Worm (Caenorhabditis elegans) whole organism, midembryonic: ENCODE results near the gene acox-1.6.

ENCODE experiments used
- klf-2 ChIP-seq: fragments of 200-800 bp; sonication (Bioruptor generic); conservative IDR thresholded peaks from 2 replicates; pipeline ENCODE4 v1.3.6; 2022; ENCODE audit warnings: missing genetic modification reagents, missing genetic modification characterization, missing compliant biosample characterization
- ref-1 ChIP-seq: fragments of 200-800 bp; sonication (Bioruptor generic); conservative IDR thresholded peaks from 2 replicates; pipeline ENCODE4 v1.3.6; 2022; ENCODE audit warnings: missing genetic modification reagents, missing genetic modification characterization, missing compliant biosample characterization
- tab-1 ChIP-seq: fragments of 200-800 bp; sonication (Bioruptor generic); IDR thresholded peaks from 2 replicates; pipeline ENCODE4 v1.3.6; 2022; ENCODE audit warnings: missing genetic modification characterization, missing compliant biosample characterization

DNA sequence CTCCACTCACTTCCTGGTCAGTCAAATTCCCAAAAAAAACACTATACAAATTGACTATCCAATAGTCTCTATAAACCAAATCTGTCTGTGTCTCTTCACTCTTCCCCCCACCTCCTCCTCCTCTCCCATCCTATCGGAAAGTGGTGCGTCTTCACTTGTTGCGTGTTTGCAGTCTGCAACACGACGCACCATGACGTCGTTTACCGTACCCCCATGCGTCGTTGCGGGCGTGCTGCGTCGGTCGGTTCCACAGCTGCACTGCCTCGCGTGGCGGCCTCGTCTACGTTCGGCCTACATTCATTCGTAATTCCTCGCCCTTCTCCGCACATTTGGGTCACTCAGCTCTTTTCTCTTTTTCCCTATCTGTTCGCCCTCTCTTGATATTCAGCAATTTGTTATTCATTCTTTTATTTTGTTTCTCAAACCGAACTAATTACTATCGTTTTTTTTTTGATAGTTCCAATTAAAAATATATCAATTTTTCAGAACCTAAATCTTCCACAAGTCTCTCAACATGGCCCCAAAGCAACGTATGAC is 2.8 kb upstream of the acox-1.6 start, which contains the start of gene serp-1.1:
- TF ChIP-seq tab-1 (GFP tag; lab: Robert Waterston, UW) = no peak; the same call in 1 of the 2 replicates
- no peak for TF ChIP-seq ref-1 (GFP tag; lab: Robert Waterston, UW)
- TF ChIP-seq klf-2 = no peak
